Fruit fly (Drosophila melanogaster): ENCODE data around the gene NO66.

NO66 gene

dm6 chrX:4323911-4324368 lies 4.7 kb downstream of the NO66 start (continued):
- no peak for TF ChIP-seq knrl (GFP tag; IDR thresholded peaks at IDR 0.05; ENCODE audit: partially characterized antibody)
- peak; percentile 16; the same call in 1 of the 2 replicates for TF ChIP-seq Atf6 (GFP tag; IDR thresholded peaks at IDR 0.05)
- TF ChIP-seq tna (GFP tag; IDR thresholded peaks at IDR 0.05; ENCODE audit: partially characterized antibody), result no peak
- no peak for TF ChIP-seq Doc2 (GFP tag; IDR thresholded peaks at IDR 0.05)
- TF ChIP-seq CG6254 (GFP tag; optimal IDR thresholded peaks at IDR 0.05), result no peak
- peak in 1 of 2 experiments; percentile 49 for TF ChIP-seq Pdp1 (GFP tag; optimal IDR thresholded peaks at IDR 0.05)
- TF ChIP-seq lbe (GFP tag; optimal IDR thresholded peaks at IDR 0.05), result no peak
- peak; percentile 79 for TF ChIP-seq PHDP (tag; optimal IDR thresholded peaks at IDR 0.05)
- TF ChIP-seq Tbp (GFP tag; optimal IDR thresholded peaks at IDR 0.05), result no peak
- TF ChIP-seq Trl (optimal IDR thresholded peaks at IDR 0.05), result no peak
- TF ChIP-seq Trl (GFP tag; optimal IDR thresholded peaks at IDR 0.05), result peak; percentile 8
- TF ChIP-seq Chrac-16 (GFP tag; optimal IDR thresholded peaks at IDR 0.05), result peak; percentile 45
- TF ChIP-seq Deaf1 (tag; optimal IDR thresholded peaks at IDR 0.05), result peak; percentile 34
- TF ChIP-seq CG2116 (GFP tag; optimal IDR thresholded peaks at IDR 0.05), result peak; percentile 28
- no peak for TF ChIP-seq stwl (tag; optimal IDR thresholded peaks at IDR 0.05)
- TF ChIP-seq fd102C (GFP tag; optimal IDR thresholded peaks at IDR 0.05), result no peak
- no peak for TF ChIP-seq CG5245 (GFP tag; optimal IDR thresholded peaks at IDR 0.05)
- no peak for TF ChIP-seq H15 (GFP tag; IDR thresholded peaks at IDR 0.05)
- TF ChIP-seq CG13123 (GFP tag; optimal IDR thresholded peaks at IDR 0.05), result no peak
- TF ChIP-seq ap (GFP tag; IDR thresholded peaks at IDR 0.05), result no peak
- TF ChIP-seq CG11085 (GFP tag; IDR thresholded peaks at IDR 0.05), result 0 out of 2 replicates have a peak, but pooled peaks have one; percentile 34
- TF ChIP-seq CG9437 (GFP tag; optimal IDR thresholded peaks at IDR 0.05), result peak; percentile 57
- peak; percentile 69 for TF ChIP-seq Drgx (GFP tag; IDR thresholded peaks at IDR 0.05)
- TF ChIP-seq Oli (tag; optimal IDR thresholded peaks at IDR 0.05), result peak; percentile 60
- TF ChIP-seq trem (tag; optimal IDR thresholded peaks at IDR 0.05), result peak; percentile 3
- TF ChIP-seq HLH4C (GFP tag; IDR thresholded peaks at IDR 0.05; ENCODE audit: partially characterized antibody), result no peak
- TF ChIP-seq CG3838 (GFP tag; optimal IDR thresholded peaks at IDR 0.05), result no peak
- peak; percentile 40 for TF ChIP-seq Bteb2 (GFP tag; optimal IDR thresholded peaks at IDR 0.05)
- no peak for TF ChIP-seq crc (GFP tag; optimal IDR thresholded peaks at IDR 0.05)
- TF ChIP-seq Fer3 (tag; optimal IDR thresholded peaks at IDR 0.05), result peak; percentile 62
- no peak; the same call in 1 of the 2 replicates for TF ChIP-seq CG10366 (GFP tag; IDR thresholded peaks at IDR 0.05)
- TF ChIP-seq Lpt (GFP tag; optimal IDR thresholded peaks at IDR 0.05), result no peak
- TF ChIP-seq CG33213 (GFP tag; optimal IDR thresholded peaks at IDR 0.05), result no peak
- no peak for TF ChIP-seq trh (GFP tag; optimal IDR thresholded peaks at IDR 0.05)
- peak; percentile 21 for TF ChIP-seq Bdp1 (GFP tag; optimal IDR thresholded peaks at IDR 0.05)
- peak; percentile 66 for TF ChIP-seq CG9727 (GFP tag; optimal IDR thresholded peaks at IDR 0.05)
- TF ChIP-seq tap (tag; optimal IDR thresholded peaks at IDR 0.05), result peak; percentile 22
- no peak for TF ChIP-seq CG6654 (GFP tag; optimal IDR thresholded peaks at IDR 0.05)

DNA sequence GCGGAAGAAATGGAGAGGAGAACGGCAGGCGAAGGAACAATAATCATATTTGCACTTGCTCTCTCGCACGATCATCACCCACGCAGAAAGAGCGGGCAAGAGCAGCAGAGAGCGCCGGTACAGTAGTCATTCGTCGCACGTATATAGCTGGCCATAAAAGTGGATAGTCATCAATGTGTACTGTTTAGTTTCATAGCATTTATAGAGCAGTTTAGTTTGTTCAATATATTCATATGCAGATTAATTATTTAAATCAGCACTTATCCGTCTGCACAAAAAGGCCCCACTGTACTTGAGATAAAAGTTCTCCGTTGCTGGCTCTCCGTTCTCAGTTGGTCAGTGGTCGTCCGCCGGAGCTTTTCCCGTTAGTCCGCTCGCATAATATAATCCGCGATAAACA lies 5.5 kb downstream of the NO66 start:
- TF ChIP-seq CG3847 (GFP tag; IDR thresholded peaks at IDR 0.05), result peak; percentile 99
- TF ChIP-seq corto (GFP tag; optimal IDR thresholded peaks at IDR 0.05), result peak; percentile 96
- no peak for TF ChIP-seq bbx (GFP tag; IDR thresholded peaks at IDR 0.05; ENCODE audit: partially characterized antibody)
- peak; percentile 99 for TF ChIP-seq ken (GFP tag; IDR thresholded peaks at IDR 0.05)
- TF ChIP-seq CG34422 (GFP tag; IDR thresholded peaks at IDR 0.05), result peak; percentile 99
- TF ChIP-seq CG3281 (GFP tag; optimal IDR thresholded peaks at IDR 0.05), result peak; percentile 98
- TF ChIP-seq slbo (GFP tag; IDR thresholded peaks at IDR 0.05), result peak; percentile 100
- TF ChIP-seq caup (GFP tag; optimal IDR thresholded peaks at IDR 0.05; ENCODE audit: severe bottlenecking), result peak; percentile 99
- no peak for TF ChIP-seq CG7963 (GFP tag; IDR thresholded peaks at IDR 0.05; ENCODE audit: partially characterized antibody)
- TF ChIP-seq CTCF (GFP tag; optimal IDR thresholded peaks at IDR 0.05), result peak; percentile 60
- TF ChIP-seq kah (GFP tag; optimal IDR thresholded peaks at IDR 0.05), result peak; percentile 91
- peak; percentile 97 for TF ChIP-seq CG31388 (GFP tag; optimal IDR thresholded peaks at IDR 0.05)
- TF ChIP-seq pita (GFP tag; optimal IDR thresholded peaks at IDR 0.05), result no peak
- peak; percentile 73 for TF ChIP-seq CG30020 (tag; optimal IDR thresholded peaks at IDR 0.05)
- no peak for TF ChIP-seq Doc3 (GFP tag; IDR thresholded peaks at IDR 0.05; ENCODE audit: partially characterized antibody)
- TF ChIP-seq CG11723 (GFP tag; optimal IDR thresholded peaks at IDR 0.05), result peak; percentile 96

Measured in whole organism, embryonic.